Fruit fly (Drosophila melanogaster): ENCODE results near the gene Sry-delta.

DNA sequence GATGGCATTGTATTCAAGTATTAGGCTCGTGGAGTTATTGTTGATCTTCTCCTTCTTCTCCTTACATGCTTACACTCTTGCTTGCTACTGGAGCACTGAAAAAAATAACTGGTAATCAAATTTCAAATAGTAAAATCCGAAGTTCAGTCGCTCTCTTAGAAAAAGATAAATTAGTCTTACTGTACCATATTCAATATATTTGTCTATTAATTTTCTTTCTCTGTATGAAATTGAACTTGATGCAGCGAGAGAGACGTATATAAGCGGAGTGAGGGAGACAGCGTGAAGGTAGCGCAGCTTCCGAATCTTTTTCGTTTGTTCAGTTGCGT, 18.0 kb downstream of the Sry-delta start:
- TF ChIP-seq CG8478 (optimal IDR thresholded peaks at IDR 0.05) (no peak), CTCF (optimal IDR thresholded peaks at IDR 0.05) (no peak)

Data from S2 (cell line).